Fruit fly (Drosophila melanogaster) whole organism, adult: ENCODE measurements around the gene CG31068.

Source experiments
- CG11617 ChIP-seq: fragments of 200-800 bp; sonication (Bioruptor generic); optimal IDR thresholded peaks from 2 replicates; lab custom pipeline; 2017; ENCODE audit warnings: mild to moderate bottlenecking, missing biosample characterization, missing genetic modification reagents, missing genetic modification characterization
- CG12768 ChIP-seq: fragments of 200-800 bp; sonication (Bioruptor generic); optimal IDR thresholded peaks from 2 replicates; lab custom pipeline; 2017; ENCODE audit warnings: missing biosample characterization, missing genetic modification characterization, mild to moderate bottlenecking, moderate library complexity, missing genetic modification reagents
- CG14711 ChIP-seq: fragments of 200-800 bp; sonication (Bioruptor generic); optimal IDR thresholded peaks from 2 replicates; lab custom pipeline; 2018; ENCODE audit warnings: missing biosample characterization, mild to moderate bottlenecking, missing genetic modification characterization, moderate library complexity
- CG1620 ChIP-seq: fragments of 200-800 bp; sonication (Bioruptor generic); optimal IDR thresholded peaks from 2 replicates; lab custom pipeline; 2016; ENCODE audit warnings: missing biosample characterization, missing genetic modification characterization
- CG33017 ChIP-seq: fragments of 200-800 bp; sonication (Bioruptor generic); optimal IDR thresholded peaks from 2 replicates; lab custom pipeline; 2018; ENCODE audit warnings: missing biosample characterization, mild to moderate bottlenecking, missing genetic modification characterization, moderate library complexity
- CG5204 ChIP-seq: fragments of 200-800 bp; sonication (Bioruptor generic); optimal IDR thresholded peaks from 2 replicates; lab custom pipeline; 2016; ENCODE audit warnings: missing biosample characterization, missing genetic modification characterization
- CG7045 ChIP-seq: fragments of 200-800 bp; sonication (Bioruptor generic); optimal IDR thresholded peaks from 2 replicates; lab custom pipeline; 2017; ENCODE audit warnings: missing biosample characterization, mild to moderate bottlenecking, missing genetic modification characterization
- CG7101 ChIP-seq: fragments of 200-800 bp; sonication (Bioruptor generic); optimal IDR thresholded peaks from 2 replicates; lab custom pipeline; 2018; ENCODE audit warnings: missing biosample characterization, mild to moderate bottlenecking, missing genetic modification characterization, moderate library complexity
- Clk ChIP-seq: fragments of 200-800 bp; sonication (Bioruptor generic); optimal IDR thresholded peaks from 2 replicates; lab custom pipeline; 2017; ENCODE audit warnings: missing biosample characterization, missing genetic modification characterization
- Crg-1 ChIP-seq: fragments of 200-800 bp; sonication (Bioruptor generic); optimal IDR thresholded peaks from 2 replicates; lab custom pipeline; 2016; ENCODE audit warnings: missing biosample characterization, missing genetic modification characterization
- Hr96 ChIP-seq: fragments of 200-800 bp; sonication (Bioruptor generic); optimal IDR thresholded peaks from 2 replicates; lab custom pipeline; 2016; ENCODE audit warnings: missing biosample characterization, missing genetic modification characterization
- Mnt ChIP-seq: fragments of 200-800 bp; sonication (Bioruptor generic); optimal IDR thresholded peaks from 2 replicates; lab custom pipeline; 2016; ENCODE audit warnings: missing biosample characterization, mild to moderate bottlenecking, missing genetic modification characterization
- bab1 ChIP-seq: fragments of 200-800 bp; sonication (Bioruptor generic); optimal IDR thresholded peaks from 3 replicates; lab custom pipeline; 2019; ENCODE audit warnings: missing biosample characterization, mild to moderate bottlenecking, missing genetic modification characterization, moderate library complexity
- cic ChIP-seq: fragments of 200-800 bp; sonication (Bioruptor generic); optimal IDR thresholded peaks from 2 replicates; lab custom pipeline; 2017; ENCODE audit warnings: missing biosample characterization, mild to moderate bottlenecking, missing genetic modification characterization, moderate library complexity
- cnc ChIP-seq, 2 experiments: fragments of >200 bp; optimal IDR thresholded peaks; 2 replicates each; lab custom pipeline; 2017
- kay ChIP-seq: fragments of 200-800 bp; sonication (Bioruptor generic); peaks from one replicate; lab custom pipeline; 2016; ENCODE audit warnings: missing biosample characterization, missing genetic modification characterization, borderline replicate concordance
- ovo ChIP-seq: fragments of 200-800 bp; sonication (Bioruptor generic); optimal IDR thresholded peaks from 2 replicates; lab custom pipeline; 2016; ENCODE audit warnings: missing biosample characterization, missing genetic modification characterization
- pad ChIP-seq: fragments of 200-800 bp; sonication (Bioruptor generic); optimal IDR thresholded peaks from 3 replicates; lab custom pipeline; 2017; ENCODE audit warnings: missing biosample characterization, missing genetic modification characterization, mild to moderate bottlenecking, moderate library complexity, missing genetic modification reagents
- tj ChIP-seq: fragments of 200-800 bp; sonication (Bioruptor generic); optimal IDR thresholded peaks from 3 replicates; lab custom pipeline; 2017; ENCODE audit warnings: missing biosample characterization, mild to moderate bottlenecking, missing genetic modification characterization, moderate library complexity
- toe ChIP-seq: fragments of 200-800 bp; sonication (Bioruptor generic); optimal IDR thresholded peaks from 2 replicates; lab custom pipeline; 2016; ENCODE audit warnings: missing biosample characterization, missing genetic modification characterization

Gene CG31068

dm6 chr3R:27209561-27210275 is 23.8 kb upstream of the CG31068 start:
- TF ChIP-seq CG7101 = no peak
- TF ChIP-seq Mnt (GFP tag; lab: Kevin White, UChicago) = no peak
- no peak for TF ChIP-seq cic (GFP tag; lab: Kevin White, UChicago)
- TF ChIP-seq tj (GFP tag; lab: Kevin White, UChicago) = no peak
- TF ChIP-seq CG1620 = no peak
- no peak for TF ChIP-seq CG14711 (tag; lab: Kevin White, UChicago)
- no peak for TF ChIP-seq Clk (GFP tag; lab: Kevin White, UChicago)
- TF ChIP-seq CG5204 (GFP tag; lab: Kevin White, UChicago) = no peak
- TF ChIP-seq CG33017 (tag; lab: Kevin White, UChicago) = no peak
- TF ChIP-seq toe (GFP tag; lab: Kevin White, UChicago) = no peak

- TF ChIP-seq cic (GFP tag; lab: Kevin White, UChicago) (no peak), ovo (GFP tag; lab: Kevin White, UChicago) (no peak), cnc (optimal IDR thresholded peaks at IDR 0.05; lab: Kevin White, UChicago) (no peak), Mnt (GFP tag; lab: Kevin White, UChicago) (no peak), CG1620 (no peak), CG14711 (tag; lab: Kevin White, UChicago) (no peak), kay (no peak), bab1 (no peak), Clk (GFP tag; lab: Kevin White, UChicago) (no peak), CG5204 (GFP tag; lab: Kevin White, UChicago) (no peak), CG12768 (GFP tag; lab: Kevin White, UChicago) (no peak), tj (GFP tag; lab: Kevin White, UChicago) (no peak), pad (no peak), CG33017 (tag; lab: Kevin White, UChicago) (no peak)
Observed at dm6 chr3R:27212979-27213580, 20.4 kb upstream of the CG31068 start.

dm6 chr3R:27214949-27215348 is 18.5 kb upstream of the CG31068 start:
- TF ChIP-seq CG5204 (GFP tag; lab: Kevin White, UChicago) (no peak), CG7045 (GFP tag; lab: Kevin White, UChicago) (no peak), CG1620 (no peak), Crg-1 (GFP tag; lab: Kevin White, UChicago) (no peak), CG33017 (tag; lab: Kevin White, UChicago) (no peak), cnc (optimal IDR thresholded peaks at IDR 0.05; lab: Kevin White, UChicago) (no peak), bab1 (no peak), kay (no peak)

dm6 chr3R:27217465-27218059 is 15.9 kb upstream of the CG31068 start:
- no peak for TF ChIP-seq tj (GFP tag; lab: Kevin White, UChicago)
- TF ChIP-seq CG7101 = no peak
- TF ChIP-seq Clk (GFP tag; lab: Kevin White, UChicago) = no peak
- no peak for TF ChIP-seq cnc (optimal IDR thresholded peaks at IDR 0.05; lab: Kevin White, UChicago)
- TF ChIP-seq CG14711 (tag; lab: Kevin White, UChicago) = no peak
- TF ChIP-seq CG11617 (GFP tag; lab: Kevin White, UChicago) = no peak
- TF ChIP-seq CG5204 (GFP tag; lab: Kevin White, UChicago) = no peak
- no peak for TF ChIP-seq toe (GFP tag; lab: Kevin White, UChicago)
- TF ChIP-seq cic (GFP tag; lab: Kevin White, UChicago) = no peak
- TF ChIP-seq kay = no peak
- TF ChIP-seq CG1620 = no peak
- TF ChIP-seq Crg-1 (GFP tag; lab: Kevin White, UChicago) = no peak
- TF ChIP-seq CG12768 (GFP tag; lab: Kevin White, UChicago) = no peak
- no peak for TF ChIP-seq pad

- TF ChIP-seq bab1 (no peak), CG12768 (GFP tag; lab: Kevin White, UChicago) (no peak), CG7101 (no peak), Mnt (GFP tag; lab: Kevin White, UChicago) (no peak), toe (GFP tag; lab: Kevin White, UChicago) (no peak), CG33017 (tag; lab: Kevin White, UChicago) (no peak), CG7045 (GFP tag; lab: Kevin White, UChicago) (no peak), kay (no peak)
Observed at dm6 chr3R:27218288-27218687, 15.2 kb upstream of the CG31068 start.

- no peak for TF ChIP-seq CG33017 (tag; lab: Kevin White, UChicago)
Observed at dm6 chr3R:27218814-27219213, 14.7 kb upstream of the CG31068 start.

- TF ChIP-seq CG7045 (GFP tag; lab: Kevin White, UChicago) (no peak), CG11617 (GFP tag; lab: Kevin White, UChicago) (no peak), kay (no peak), tj (GFP tag; lab: Kevin White, UChicago) (no peak), cnc (optimal IDR thresholded peaks at IDR 0.05; lab: Kevin White, UChicago) (no peak), bab1 (no peak), pad (no peak), Hr96 (GFP tag; lab: Kevin White, UChicago) (no peak), CG7101 (no peak), ovo (GFP tag; lab: Kevin White, UChicago) (no peak), cic (GFP tag; lab: Kevin White, UChicago) (no peak), Clk (GFP tag; lab: Kevin White, UChicago) (no peak), toe (GFP tag; lab: Kevin White, UChicago) (no peak), CG14711 (tag; lab: Kevin White, UChicago) (no peak), CG33017 (tag; lab: Kevin White, UChicago) (no peak), CG12768 (GFP tag; lab: Kevin White, UChicago) (no peak), CG1620 (no peak)
Observed at dm6 chr3R:27220829-27221463, 12.6 kb upstream of the CG31068 start.
